Worm (Caenorhabditis elegans): ENCODE results near the gene mrpl-16.

ce11 chrIII:4679963-4680484, 24.2 kb upstream of the mrpl-16 start, which contains the start of gene srg-11:
- TF ChIP-seq tbx-37 (GFP tag; conservative IDR thresholded peaks at IDR 0.05) (no peak), flt-1 (GFP tag; IDR thresholded peaks at IDR 0.05) (no peak)
